Worm (Caenorhabditis elegans) whole organism, L3 larva: ENCODE data around the gene M03F4.4.

Experiments used
- R02D3.7 ChIP-seq: fragments of 150-350 bp; optimal IDR thresholded peaks from 2 replicates; lab custom pipeline; 2014; ENCODE audit warnings: missing biosample characterization, missing genetic modification characterization
- ZK546.5 ChIP-seq: sonication (generic microtip); optimal IDR thresholded peaks from 2 replicates; lab custom pipeline; 2017; ENCODE audit warnings: missing biosample characterization, missing genetic modification characterization
- aly-2 ChIP-seq: fragments of 150-350 bp; optimal IDR thresholded peaks from 2 replicates; lab custom pipeline; 2014; ENCODE audit warnings: missing biosample characterization, missing genetic modification characterization
- ama-1 ChIP-seq: fragments of 150-350 bp; optimal IDR thresholded peaks from 2 replicates; lab custom pipeline; 2018
- ceh-16 ChIP-seq: sonication (generic microtip); optimal IDR thresholded peaks from 2 replicates; lab custom pipeline; 2017; ENCODE audit warnings: missing biosample characterization, missing genetic modification characterization
- ceh-28 ChIP-seq: fragments of 150-350 bp; optimal IDR thresholded peaks from 2 replicates; lab custom pipeline; 2014; ENCODE audit warnings: missing biosample characterization, missing genetic modification reagents, missing genetic modification characterization
- ceh-82 ChIP-seq: fragments of 150-350 bp; optimal IDR thresholded peaks from 2 replicates; lab custom pipeline; 2014; ENCODE audit warnings: missing biosample characterization, missing genetic modification characterization
- ceh-9 ChIP-seq: sonication (generic microtip); optimal IDR thresholded peaks from 2 replicates; lab custom pipeline; 2018; ENCODE audit warnings: missing biosample characterization, missing genetic modification characterization
- daf-12 ChIP-seq: fragments of 150-350 bp; optimal IDR thresholded peaks from 2 replicates; lab custom pipeline; 2014; ENCODE audit warnings: missing biosample characterization, missing genetic modification reagents, missing genetic modification characterization
- egl-27 ChIP-seq: sonication (generic microtip); optimal IDR thresholded peaks from 4 replicates; lab custom pipeline; 2017; ENCODE audit warnings: missing biosample characterization, missing genetic modification reagents, missing genetic modification characterization
- egl-5 ChIP-seq: fragments of 150-350 bp; optimal IDR thresholded peaks from 2 replicates; lab custom pipeline; 2017; ENCODE audit warnings: missing biosample characterization, missing genetic modification reagents, missing genetic modification characterization, inconsistent platforms
- elt-1 ChIP-seq: fragments of 150-350 bp; optimal IDR thresholded peaks from 2 replicates; lab custom pipeline; 2014; ENCODE audit warnings: missing biosample characterization, missing genetic modification characterization
- elt-2 ChIP-seq: sonication (generic microtip); optimal IDR thresholded peaks from 2 replicates; lab custom pipeline; 2016; ENCODE audit warnings: missing genetic modification reagents, mild to moderate bottlenecking, missing genetic modification characterization, missing compliant biosample characterization
- elt-3 ChIP-seq, 3 experiments: fragments of 150-350 bp in 1 of 3; sonication (generic microtip) in 2 of 3; optimal IDR thresholded peaks; 2 replicates in 2 of 3; 4 replicates in 1 of 3; lab custom pipeline; 2014 to 2017; ENCODE audit warnings: missing biosample characterization in 3 of 3, missing genetic modification characterization in 3 of 3
- eor-1 ChIP-seq, 2 experiments: fragments of 150-350 bp; optimal IDR thresholded peaks; 2 replicates each; lab custom pipeline; 2014 to 2018; ENCODE audit warnings: missing biosample characterization in 2 of 2, missing genetic modification characterization in 2 of 2
- fkh-10 ChIP-seq: sonication (generic microtip); optimal IDR thresholded peaks from 2 replicates; lab custom pipeline; 2017; ENCODE audit warnings: missing biosample characterization, missing genetic modification reagents, missing genetic modification characterization
- fkh-2 ChIP-seq: fragments of 150-350 bp; optimal IDR thresholded peaks from 2 replicates; lab custom pipeline; 2014; ENCODE audit warnings: missing biosample characterization, missing genetic modification reagents, missing genetic modification characterization
- fos-1 ChIP-seq: fragments of 150-350 bp; optimal IDR thresholded peaks from 2 replicates; lab custom pipeline; 2014; ENCODE audit warnings: missing biosample characterization, missing genetic modification characterization
- hmg-11 ChIP-seq: sonication (generic microtip); optimal IDR thresholded peaks from 2 replicates; lab custom pipeline; 2016; ENCODE audit warnings: missing genetic modification characterization, missing compliant biosample characterization
- jun-1 ChIP-seq: fragments of 150-350 bp; optimal IDR thresholded peaks from 2 replicates; lab custom pipeline; 2014; ENCODE audit warnings: missing biosample characterization, missing genetic modification reagents, missing genetic modification characterization
- lin-15B ChIP-seq: fragments of 150-350 bp; optimal IDR thresholded peaks from 2 replicates; lab custom pipeline; 2014; ENCODE audit warnings: missing biosample characterization, missing genetic modification characterization
- lin-39 ChIP-seq: fragments of 150-350 bp; optimal IDR thresholded peaks from 2 replicates; lab custom pipeline; 2018; ENCODE audit warnings: missing biosample characterization, missing genetic modification reagents, missing genetic modification characterization
- lsy-12 ChIP-seq: sonication (generic microtip); optimal IDR thresholded peaks from 2 replicates; lab custom pipeline; 2016; ENCODE audit warnings: mild to moderate bottlenecking, missing genetic modification characterization, missing compliant biosample characterization
- mdl-1 ChIP-seq: fragments of 150-350 bp; optimal IDR thresholded peaks from 2 replicates; lab custom pipeline; 2014; ENCODE audit warnings: missing biosample characterization, missing genetic modification characterization
- mml-1 ChIP-seq: fragments of 150-350 bp; sonication (generic microtip); optimal IDR thresholded peaks from 3 replicates; lab custom pipeline; 2014; ENCODE audit warnings: missing biosample characterization, missing genetic modification characterization
- nfya-1 ChIP-seq: sonication (generic microtip); optimal IDR thresholded peaks from 2 replicates; lab custom pipeline; 2017; ENCODE audit warnings: missing genetic modification characterization, mild to moderate bottlenecking, missing compliant biosample characterization, antibody characterized with exemption, moderate library complexity; ENCODE audit not compliant: insufficient read depth
- nhr-12 ChIP-seq: fragments of 150-350 bp; optimal IDR thresholded peaks from 2 replicates; lab custom pipeline; 2014; ENCODE audit warnings: missing biosample characterization, missing genetic modification characterization
- nhr-23 ChIP-seq: fragments of 150-350 bp; optimal IDR thresholded peaks from 2 replicates; lab custom pipeline; 2014; ENCODE audit warnings: missing biosample characterization, missing genetic modification reagents, missing genetic modification characterization
- nhr-237 ChIP-seq: fragments of 150-350 bp; optimal IDR thresholded peaks from 2 replicates; lab custom pipeline; 2014; ENCODE audit warnings: missing biosample characterization, missing genetic modification characterization
- nhr-25 ChIP-seq: sonication (generic microtip); optimal IDR thresholded peaks from 2 replicates; lab custom pipeline; 2017; ENCODE audit warnings: missing biosample characterization, missing genetic modification characterization
- nhr-28 ChIP-seq: fragments of 150-350 bp; optimal IDR thresholded peaks from 2 replicates; lab custom pipeline; 2014; ENCODE audit warnings: missing biosample characterization, missing genetic modification characterization
- nhr-43 ChIP-seq: sonication (generic microtip); optimal IDR thresholded peaks from 2 replicates; lab custom pipeline; 2016; ENCODE audit warnings: mild to moderate bottlenecking, missing genetic modification characterization, missing compliant biosample characterization; ENCODE audit not compliant: poor library complexity, severe bottlenecking
- nhr-67 ChIP-seq: fragments of 150-350 bp; optimal IDR thresholded peaks from 2 replicates; lab custom pipeline; 2014; ENCODE audit warnings: missing biosample characterization, missing genetic modification characterization
- nhr-77 ChIP-seq: fragments of 150-350 bp; optimal IDR thresholded peaks from 2 replicates; lab custom pipeline; 2014; ENCODE audit warnings: missing biosample characterization, missing genetic modification characterization
- pha-4 ChIP-seq: fragments of 150-350 bp; optimal IDR thresholded peaks from 2 replicates; lab custom pipeline; 2014; ENCODE audit warnings: missing biosample characterization, missing genetic modification reagents, missing genetic modification characterization
- pqm-1 ChIP-seq: fragments of 150-350 bp; optimal IDR thresholded peaks from 2 replicates; lab custom pipeline; 2017; ENCODE audit warnings: missing biosample characterization, missing genetic modification characterization, inconsistent platforms
- sea-2 ChIP-seq: fragments of 150-350 bp; sonication (generic microtip); optimal IDR thresholded peaks from 4 replicates; lab custom pipeline; 2014; ENCODE audit warnings: missing biosample characterization, missing genetic modification reagents, missing genetic modification characterization
- skn-1 ChIP-seq: fragments of 150-350 bp; optimal IDR thresholded peaks from 2 replicates; lab custom pipeline; 2014; ENCODE audit warnings: missing biosample characterization, missing genetic modification characterization
- snpc-4 ChIP-seq: fragments of 150-350 bp; optimal IDR thresholded peaks from 2 replicates; lab custom pipeline; 2014; ENCODE audit warnings: missing biosample characterization, missing genetic modification characterization
- tbx-2 ChIP-seq: sonication (generic microtip); optimal IDR thresholded peaks from 2 replicates; lab custom pipeline; 2016; ENCODE audit warnings: mild to moderate bottlenecking, missing genetic modification characterization, missing compliant biosample characterization
- unc-39 ChIP-seq: sonication (generic microtip); optimal IDR thresholded peaks from 4 replicates; lab custom pipeline; 2017; ENCODE audit warnings: missing biosample characterization, missing genetic modification characterization
- unc-62 ChIP-seq: fragments of 150-350 bp; sonication (generic microtip); optimal IDR thresholded peaks from 4 replicates; lab custom pipeline; 2014; ENCODE audit warnings: missing biosample characterization, missing genetic modification reagents, missing genetic modification characterization
- zag-1 ChIP-seq: fragments of 150-350 bp; optimal IDR thresholded peaks from 2 replicates; lab custom pipeline; 2014; ENCODE audit warnings: missing biosample characterization, missing genetic modification characterization
- ztf-11 ChIP-seq: fragments of 150-350 bp; optimal IDR thresholded peaks from 2 replicates; lab custom pipeline; 2014; ENCODE audit warnings: missing biosample characterization, missing genetic modification characterization
- ztf-4 ChIP-seq: fragments of 150-350 bp; optimal IDR thresholded peaks from 2 replicates; lab custom pipeline; 2014; ENCODE audit warnings: missing biosample characterization, missing genetic modification characterization

M03F4.4 gene

ce11 chrX:4972039-4972581 is 14.9 kb upstream of the M03F4.4 start:
- TF ChIP-seq snpc-4 (tag; lab: Kevin White, UChicago), result no peak
- no peak for TF ChIP-seq aly-2 (tag; lab: Kevin White, UChicago)
- no peak for TF ChIP-seq R02D3.7 (tag; lab: Kevin White, UChicago)
- TF ChIP-seq nhr-12 (tag; lab: Kevin White, UChicago), result no peak
- no peak for TF ChIP-seq ama-1 (lab: Kevin White, UChicago)
- TF ChIP-seq fkh-10 (GFP tag; lab: Kevin White, UChicago), result no peak
- no peak for TF ChIP-seq daf-12 (tag; lab: Kevin White, UChicago)
- no peak for TF ChIP-seq hmg-11
- no peak for TF ChIP-seq mml-1
- peak in 1 of 3 experiments; percentile 3 for TF ChIP-seq elt-3 (tag; optimal IDR thresholded peaks at IDR 0.05; lab: Kevin White, UChicago)
- no peak for TF ChIP-seq pha-4
- peak; percentile 18 for TF ChIP-seq nhr-43
- no peak for TF ChIP-seq ceh-16 (tag; lab: Kevin White, UChicago)
- no peak for TF ChIP-seq egl-5
- TF ChIP-seq nhr-77 (tag; lab: Kevin White, UChicago), result no peak
- TF ChIP-seq ceh-28, result no peak
- TF ChIP-seq unc-62, result no peak
- TF ChIP-seq lsy-12 (tag; lab: Kevin White, UChicago), result no peak
- TF ChIP-seq egl-27 (tag; lab: Kevin White, UChicago), result no peak
- no peak for TF ChIP-seq mdl-1 (tag; lab: Kevin White, UChicago)
- TF ChIP-seq fkh-2, result no peak
- TF ChIP-seq sea-2, result no peak
- no peak for TF ChIP-seq nfya-1 (tag; lab: Kevin White, UChicago)
- no peak for TF ChIP-seq elt-2
- TF ChIP-seq ceh-9 (tag; lab: Kevin White, UChicago), result no peak
- peak; percentile 30 for TF ChIP-seq lin-39
- TF ChIP-seq tbx-2, result no peak
- TF ChIP-seq lin-15B, result no peak
- TF ChIP-seq unc-39 (tag; lab: Kevin White, UChicago), result no peak
- TF ChIP-seq pqm-1, result no peak
- TF ChIP-seq ZK546.5 (tag; lab: Kevin White, UChicago), result no peak
- no peak for TF ChIP-seq fos-1 (tag; lab: Kevin White, UChicago)
- peak; percentile 87 for TF ChIP-seq nhr-23
- no peak for TF ChIP-seq jun-1 (tag; lab: Kevin White, UChicago)
- no peak for TF ChIP-seq ceh-82 (tag; lab: Kevin White, UChicago)
- TF ChIP-seq eor-1 (tag; optimal IDR thresholded peaks at IDR 0.05; lab: Kevin White, UChicago), result no peak
- TF ChIP-seq nhr-28, result no peak
- no peak for TF ChIP-seq elt-1 (tag; lab: Kevin White, UChicago)
- TF ChIP-seq ztf-4, result no peak
- TF ChIP-seq skn-1, result no peak
- peak; percentile 4 for TF ChIP-seq nhr-25 (tag; lab: Kevin White, UChicago)

ce11 chrX:4971427-4971826 is 14.2 kb upstream of the M03F4.4 start:
- TF ChIP-seq ceh-28, result no peak
- TF ChIP-seq aly-2 (tag; lab: Kevin White, UChicago), result no peak
- TF ChIP-seq ceh-9 (tag; lab: Kevin White, UChicago), result no peak
- peak; percentile 52 for TF ChIP-seq ama-1 (lab: Kevin White, UChicago)
- no peak for TF ChIP-seq ztf-11
- no peak for TF ChIP-seq lin-15B
- no peak for TF ChIP-seq daf-12 (tag; lab: Kevin White, UChicago)
- TF ChIP-seq ztf-4, result no peak
- no peak for TF ChIP-seq nhr-28
- no peak for TF ChIP-seq sea-2
- no peak for TF ChIP-seq fkh-10 (GFP tag; lab: Kevin White, UChicago)
- peak; percentile 50 for TF ChIP-seq hmg-11
- no peak for TF ChIP-seq lsy-12 (tag; lab: Kevin White, UChicago)
- TF ChIP-seq nhr-23, result peak; percentile 52
- TF ChIP-seq snpc-4 (tag; lab: Kevin White, UChicago), result no peak
- no peak for TF ChIP-seq ceh-82 (tag; lab: Kevin White, UChicago)
- TF ChIP-seq lin-39, result peak; percentile 67
- TF ChIP-seq nhr-43, result peak; percentile 47
- TF ChIP-seq pha-4, result peak; percentile 42
- no peak for TF ChIP-seq eor-1 (tag; optimal IDR thresholded peaks at IDR 0.05; lab: Kevin White, UChicago)
- no peak for TF ChIP-seq mml-1
- no peak for TF ChIP-seq nhr-77 (tag; lab: Kevin White, UChicago)
- no peak for TF ChIP-seq elt-1 (tag; lab: Kevin White, UChicago)
- TF ChIP-seq elt-3 (tag; optimal IDR thresholded peaks at IDR 0.05; lab: Kevin White, UChicago), result no peak
- no peak for TF ChIP-seq mdl-1 (tag; lab: Kevin White, UChicago)
- no peak for TF ChIP-seq zag-1
- no peak for TF ChIP-seq nhr-67 (tag; lab: Kevin White, UChicago)
- TF ChIP-seq nfya-1 (tag; lab: Kevin White, UChicago), result peak; percentile 36
- TF ChIP-seq nhr-25 (tag; lab: Kevin White, UChicago), result peak; percentile 21
- TF ChIP-seq nhr-237 (tag; lab: Kevin White, UChicago), result no peak
- no peak for TF ChIP-seq pqm-1
- peak; percentile 18 for TF ChIP-seq jun-1 (tag; lab: Kevin White, UChicago)
- TF ChIP-seq fos-1 (tag; lab: Kevin White, UChicago), result no peak
- TF ChIP-seq, all 47 proteins: peak for 9
